Fruit fly (Drosophila melanogaster) whole organism, prepupa: Measurements from ENCODE around the gene cold.
A peak's percentile ranks its signal among the peaks of the same experiment; 100 is the strongest.

Experiments used
- Blimp-1 ChIP-seq: fragments of 200-800 bp; sonication (Bioruptor generic); optimal IDR thresholded peaks from 3 replicates; lab custom pipeline; 2017; ENCODE audit warnings: missing biosample characterization, missing genetic modification characterization, mild to moderate bottlenecking, moderate library complexity, missing genetic modification reagents
- CG11294 ChIP-seq: fragments of 200-800 bp; sonication (Bioruptor generic); IDR thresholded peaks from 2 replicates; pipeline ENCODE4 v1.3.6; 2022; ENCODE audit warnings: missing biosample characterization, missing genetic modification characterization
- CG11762 ChIP-seq: fragments of 200-800 bp; sonication (Bioruptor generic); optimal IDR thresholded peaks from 3 replicates; lab custom pipeline; 2016; ENCODE audit warnings: missing biosample characterization, missing genetic modification characterization; ENCODE audit not compliant: insufficient read depth
- CG11902 ChIP-seq: fragments of 200-800 bp; sonication (Bioruptor generic); optimal IDR thresholded peaks from 3 replicates; lab custom pipeline; 2016; ENCODE audit warnings: missing biosample characterization, missing genetic modification characterization
- CG15336 ChIP-seq: fragments of 200-800 bp; sonication (Bioruptor generic); IDR thresholded peaks from 2 replicates; pipeline ENCODE4 v1.3.6; 2022; ENCODE audit warnings: missing biosample characterization, missing genetic modification characterization
- CG1621 ChIP-seq: fragments of 200-800 bp; sonication (Bioruptor generic); optimal IDR thresholded peaks from 3 replicates; lab custom pipeline; 2018; ENCODE audit warnings: missing biosample characterization, mild to moderate bottlenecking, missing genetic modification characterization
- CG16779 ChIP-seq: fragments of 200-800 bp; sonication (Bioruptor generic); optimal IDR thresholded peaks from 3 replicates; lab custom pipeline; 2017; ENCODE audit warnings: missing biosample characterization, mild to moderate bottlenecking, missing genetic modification characterization
- CG31627 ChIP-seq: fragments of 200-800 bp; sonication (Bioruptor generic); optimal IDR thresholded peaks from 3 replicates; lab custom pipeline; 2016; ENCODE audit warnings: missing biosample characterization, missing genetic modification characterization
- CG32006 ChIP-seq: fragments of 200-800 bp; sonication (Bioruptor generic); optimal IDR thresholded peaks from 3 replicates; lab custom pipeline; 2017; ENCODE audit warnings: missing biosample characterization, mild to moderate bottlenecking, missing genetic modification characterization
- CG3919 ChIP-seq: fragments of 200-800 bp; sonication (Bioruptor generic); optimal IDR thresholded peaks from 3 replicates; lab custom pipeline; 2016; ENCODE audit warnings: missing biosample characterization, missing genetic modification characterization
- CG4318 ChIP-seq: fragments of 200-800 bp; sonication (Bioruptor generic); optimal IDR thresholded peaks from 3 replicates; lab custom pipeline; 2017; ENCODE audit warnings: missing biosample characterization, mild to moderate bottlenecking, missing genetic modification characterization
- CG6163 ChIP-seq: fragments of 200-800 bp; sonication (Bioruptor generic); IDR thresholded peaks from 3 replicates; pipeline ENCODE4 v1.3.6; 2022; ENCODE audit warnings: missing biosample characterization, missing genetic modification characterization
- CG8119 ChIP-seq: fragments of 200-800 bp; sonication (Bioruptor generic); IDR thresholded peaks from 3 replicates; pipeline ENCODE4 v1.3.6; 2022; ENCODE audit warnings: missing biosample characterization, missing genetic modification characterization
- CG8632 ChIP-seq: fragments of 200-800 bp; sonication (Bioruptor generic); optimal IDR thresholded peaks from 3 replicates; lab custom pipeline; 2016; ENCODE audit warnings: missing biosample characterization, missing genetic modification characterization
- Eip75B ChIP-seq: fragments of 200-800 bp; sonication (Bioruptor generic); optimal IDR thresholded peaks from 3 replicates; lab custom pipeline; 2016; ENCODE audit warnings: missing biosample characterization, missing genetic modification characterization
- Eip78C ChIP-seq: fragments of 200-800 bp; sonication (Bioruptor generic); peaks from one replicate; lab custom pipeline; 2016; ENCODE audit warnings: missing biosample characterization, missing genetic modification characterization
- Eip93F ChIP-seq: fragments of 200-800 bp; sonication (Bioruptor generic); optimal IDR thresholded peaks from 2 replicates; lab custom pipeline; 2016; ENCODE audit warnings: missing biosample characterization, mild to moderate bottlenecking, missing genetic modification characterization
- Ets21C ChIP-seq: fragments of 200-800 bp; sonication (Bioruptor generic); optimal IDR thresholded peaks from 3 replicates; lab custom pipeline; 2016; ENCODE audit warnings: missing biosample characterization, missing genetic modification characterization
- Gug ChIP-seq: fragments of 200-800 bp; sonication (Bioruptor generic); IDR thresholded peaks from 2 replicates; pipeline ENCODE4 v1.3.6; 2022; ENCODE audit warnings: missing biosample characterization, missing genetic modification characterization
- Hr38 ChIP-seq: sonication (Bioruptor generic); optimal IDR thresholded peaks from 2 replicates; lab custom pipeline; 2016; ENCODE audit warnings: missing biosample characterization, missing genetic modification characterization
- Hr39 ChIP-seq: fragments of 200-800 bp; sonication (Bioruptor generic); optimal IDR thresholded peaks from 2 replicates; lab custom pipeline; 2016; ENCODE audit warnings: missing biosample characterization, missing genetic modification characterization
- Hr4 ChIP-seq: fragments of 200-800 bp; sonication (Bioruptor generic); optimal IDR thresholded peaks from 3 replicates; lab custom pipeline; 2016; ENCODE audit warnings: missing biosample characterization, missing genetic modification characterization
- Lpt ChIP-seq: fragments of 200-800 bp; sonication (Bioruptor generic); optimal IDR thresholded peaks from 3 replicates; lab custom pipeline; 2016; ENCODE audit warnings: missing biosample characterization, missing genetic modification characterization
- Met ChIP-seq: fragments of 200-800 bp; sonication (Bioruptor generic); optimal IDR thresholded peaks from 3 replicates; lab custom pipeline; 2016; ENCODE audit warnings: missing biosample characterization, missing genetic modification characterization
- OdsH ChIP-seq: fragments of 200-800 bp; sonication (Bioruptor generic); optimal IDR thresholded peaks from 3 replicates; lab custom pipeline; 2016; ENCODE audit warnings: missing biosample characterization, missing genetic modification characterization
- Sox102F ChIP-seq: fragments of 200-800 bp; sonication (Bioruptor generic); optimal IDR thresholded peaks from 2 replicates; lab custom pipeline; 2016; ENCODE audit warnings: missing biosample characterization, mild to moderate bottlenecking, missing genetic modification characterization
- Sox14 ChIP-seq: fragments of 200-800 bp; sonication (Bioruptor generic); optimal IDR thresholded peaks from 3 replicates; lab custom pipeline; 2016; ENCODE audit warnings: missing biosample characterization, missing genetic modification characterization
- Sox15 ChIP-seq: fragments of 200-800 bp; sonication (Bioruptor generic); optimal IDR thresholded peaks from 3 replicates; lab custom pipeline; 2016; ENCODE audit warnings: missing biosample characterization, missing genetic modification characterization
- achi ChIP-seq: fragments of 200-800 bp; sonication (Bioruptor generic); optimal IDR thresholded peaks from 3 replicates; lab custom pipeline; 2016; ENCODE audit warnings: missing biosample characterization, missing genetic modification characterization
- acj6 ChIP-seq: fragments of 200-800 bp; sonication (Bioruptor generic); optimal IDR thresholded peaks from 3 replicates; lab custom pipeline; 2016; ENCODE audit warnings: missing biosample characterization, missing genetic modification characterization
- cyc ChIP-seq: fragments of 200-800 bp; sonication (Bioruptor generic); optimal IDR thresholded peaks from 3 replicates; lab custom pipeline; 2016; ENCODE audit warnings: missing biosample characterization, missing genetic modification characterization
- dac ChIP-seq: fragments of 200-800 bp; sonication (Bioruptor generic); optimal IDR thresholded peaks from 2 replicates; lab custom pipeline; 2017; ENCODE audit warnings: missing biosample characterization, mild to moderate bottlenecking, missing genetic modification characterization
- dsx ChIP-seq: fragments of 200-800 bp; optimal IDR thresholded peaks from 3 replicates; lab custom pipeline; 2019; ENCODE audit warnings: missing biosample characterization, mild to moderate bottlenecking, missing genetic modification characterization, moderate library complexity; ENCODE audit not compliant: poor library complexity, severe bottlenecking
- eg ChIP-seq: fragments of 200-800 bp; sonication (Bioruptor generic); IDR thresholded peaks from 3 replicates; pipeline ENCODE4 v1.3.6; 2022; ENCODE audit warnings: missing biosample characterization, missing genetic modification characterization
- esn ChIP-seq: fragments of 200-800 bp; sonication (Bioruptor generic); optimal IDR thresholded peaks from 2 replicates; lab custom pipeline; 2016; ENCODE audit warnings: missing biosample characterization, mild to moderate bottlenecking, missing genetic modification characterization, moderate library complexity
- fd59A ChIP-seq: fragments of 200-800 bp; sonication (Bioruptor generic); optimal IDR thresholded peaks from 2 replicates; lab custom pipeline; 2017; ENCODE audit warnings: missing biosample characterization, mild to moderate bottlenecking, missing genetic modification characterization, missing genetic modification reagents
- lz ChIP-seq: fragments of 200-800 bp; sonication (Bioruptor generic); optimal IDR thresholded peaks from 3 replicates; lab custom pipeline; 2016; ENCODE audit warnings: missing biosample characterization, missing genetic modification characterization
- pdm3 ChIP-seq: fragments of 200-800 bp; sonication (Bioruptor generic); optimal IDR thresholded peaks from 3 replicates; lab custom pipeline; 2016; ENCODE audit warnings: missing biosample characterization, missing genetic modification characterization
- salr ChIP-seq, 2 experiments: fragments of 200-800 bp; sonication (Bioruptor generic); optimal IDR thresholded peaks; 3 replicates each; lab custom pipeline; 2016 to 2018; ENCODE audit warnings: missing biosample characterization in 2 of 2, missing genetic modification characterization in 2 of 2, mild to moderate bottlenecking in 1 of 2
- spab ChIP-seq: fragments of 200-800 bp; sonication (Bioruptor generic); optimal IDR thresholded peaks from 2 replicates; lab custom pipeline; 2017; ENCODE audit warnings: missing biosample characterization, mild to moderate bottlenecking, missing genetic modification characterization, missing genetic modification reagents
- svp ChIP-seq: fragments of 200-800 bp; sonication (Bioruptor generic); peaks from one replicate; lab custom pipeline; 2016; ENCODE audit warnings: missing biosample characterization, missing genetic modification characterization
- topi ChIP-seq: fragments of 200-800 bp; sonication (Bioruptor generic); optimal IDR thresholded peaks from 3 replicates; lab custom pipeline; 2016; ENCODE audit warnings: missing biosample characterization, missing genetic modification characterization
- vri ChIP-seq: fragments of 200-800 bp; sonication (Bioruptor generic); optimal IDR thresholded peaks from 3 replicates; lab custom pipeline; 2016; ENCODE audit warnings: missing biosample characterization, mild to moderate bottlenecking, missing genetic modification characterization

cold gene

dm6 chr2L:524515-524920, 49.6 kb upstream of the cold start (continued):
- TF ChIP-seq CG32006 (GFP tag; lab: Kevin White, UChicago) (peak; percentile 47), cyc (GFP tag; lab: Kevin White, UChicago) (no peak), CG16779 (tag; lab: Kevin White, UChicago) (peak; percentile 60), Gug (GFP tag; lab: Robert Waterston, UW) (0 out of 2 replicates have a peak, but pooled peaks have one; percentile 24), eg (0 out of 3 replicates have a peak, but pooled peaks have one; percentile 51), Sox102F (GFP tag; lab: Kevin White, UChicago) (no peak), CG1621 (peak; percentile 69), CG8632 (GFP tag; lab: Kevin White, UChicago) (no peak), fd59A (GFP tag; lab: Kevin White, UChicago) (no peak), topi (GFP tag; lab: Kevin White, UChicago) (no peak), Eip93F (GFP tag; lab: Kevin White, UChicago) (no peak), dac (GFP tag; lab: Kevin White, UChicago) (no peak), CG6163 (peak; percentile 49; the same call in 2 of the 3 replicates)

- TF ChIP-seq achi (GFP tag; lab: Kevin White, UChicago): no peak
- no peak for TF ChIP-seq eg
- no peak for TF ChIP-seq CG16779 (tag; lab: Kevin White, UChicago)
- TF ChIP-seq Hr39: no peak
- no peak for TF ChIP-seq OdsH (GFP tag; lab: Kevin White, UChicago)
- TF ChIP-seq CG32006 (GFP tag; lab: Kevin White, UChicago): no peak
- no peak for TF ChIP-seq Ets21C (GFP tag; lab: Kevin White, UChicago)
- no peak for TF ChIP-seq CG3919 (GFP tag; lab: Kevin White, UChicago)
- no peak for TF ChIP-seq Lpt (GFP tag; lab: Kevin White, UChicago)
Observed at dm6 chr2L:525547-526180, 48.4 kb upstream of the cold start.

dm6 chr2L:526192-526923, 47.7 kb upstream of the cold start:
- peak; percentile 73 for TF ChIP-seq svp
- no peak for TF ChIP-seq CG16779 (tag; lab: Kevin White, UChicago)
- TF ChIP-seq fd59A (GFP tag; lab: Kevin White, UChicago): peak; percentile 0
- TF ChIP-seq pdm3 (GFP tag; lab: Kevin White, UChicago): peak; percentile 18
- no peak for TF ChIP-seq Sox15 (GFP tag; lab: Kevin White, UChicago)
- TF ChIP-seq Met (GFP tag; lab: Kevin White, UChicago): peak; percentile 53
- TF ChIP-seq Eip75B (GFP tag; lab: Kevin White, UChicago): no peak
- peak; percentile 17 for TF ChIP-seq OdsH (GFP tag; lab: Kevin White, UChicago)
- TF ChIP-seq CG32006 (GFP tag; lab: Kevin White, UChicago): no peak
- TF ChIP-seq CG15336 (GFP tag; lab: Robert Waterston, UW): no peak
- no peak for TF ChIP-seq CG11762 (GFP tag; lab: Kevin White, UChicago)
- TF ChIP-seq Eip78C: peak; percentile 83
- TF ChIP-seq Lpt (GFP tag; lab: Kevin White, UChicago): no peak
- no peak for TF ChIP-seq CG4318 (GFP tag; lab: Kevin White, UChicago)
- TF ChIP-seq topi (GFP tag; lab: Kevin White, UChicago): peak; percentile 19
- TF ChIP-seq CG31627: peak; percentile 43
- TF ChIP-seq Hr38 (GFP tag; lab: Kevin White, UChicago): no peak
- TF ChIP-seq Sox102F (GFP tag; lab: Kevin White, UChicago): peak; percentile 27
- TF ChIP-seq esn (GFP tag; lab: Kevin White, UChicago): peak; percentile 53
- no peak for TF ChIP-seq spab
- no peak for TF ChIP-seq dsx
- no peak for TF ChIP-seq Eip93F (GFP tag; lab: Kevin White, UChicago)
- no peak for TF ChIP-seq vri (GFP tag; lab: Kevin White, UChicago)
- TF ChIP-seq CG8119 (GFP tag; lab: Robert Waterston, UW): no peak
- no peak for TF ChIP-seq achi (GFP tag; lab: Kevin White, UChicago)
- peak; percentile 37 for TF ChIP-seq CG11902
- no peak for TF ChIP-seq Blimp-1 (GFP tag; lab: Kevin White, UChicago)
- no peak for TF ChIP-seq salr (GFP tag; optimal IDR thresholded peaks at IDR 0.05; lab: Kevin White, UChicago)
- TF ChIP-seq Ets21C (GFP tag; lab: Kevin White, UChicago): peak; percentile 51
- TF ChIP-seq Hr39: peak; percentile 10
- no peak for TF ChIP-seq CG8632 (GFP tag; lab: Kevin White, UChicago)
- TF ChIP-seq Sox14 (GFP tag; lab: Kevin White, UChicago): no peak
- no peak for TF ChIP-seq CG11294 (GFP tag; lab: Robert Waterston, UW)
- no peak for TF ChIP-seq Hr4 (GFP tag; lab: Kevin White, UChicago)
- TF ChIP-seq acj6: peak; percentile 1
- TF ChIP-seq lz (GFP tag; lab: Kevin White, UChicago): peak; percentile 20
- no peak for TF ChIP-seq dac (GFP tag; lab: Kevin White, UChicago)
- no peak for TF ChIP-seq CG1621
